Fruit fly (Drosophila melanogaster) whole organism, embryonic: ENCODE results near the gene Ank.
A peak's percentile ranks its signal among the peaks of the same experiment; 100 is the strongest.

Experiments used
- CG10267 ChIP-seq: fragments of 200-800 bp; sonication (Bioruptor generic); optimal IDR thresholded peaks from 2 replicates; lab custom pipeline; 2018; ENCODE audit warnings: missing biosample characterization, mild to moderate bottlenecking, missing genetic modification characterization, moderate library complexity
- CG10979 ChIP-seq: fragments of 200-800 bp; sonication (Bioruptor generic); optimal IDR thresholded peaks from 2 replicates; lab custom pipeline; 2018; ENCODE audit warnings: missing biosample characterization, mild to moderate bottlenecking, missing genetic modification characterization, moderate library complexity
- CG1832 ChIP-seq: fragments of 200-800 bp; sonication (Bioruptor generic); optimal IDR thresholded peaks from 2 replicates; lab custom pipeline; 2017; ENCODE audit warnings: missing biosample characterization, mild to moderate bottlenecking, missing genetic modification characterization, inconsistent platforms
- CkIIα-i1 ChIP-seq: fragments of 200-800 bp; sonication (Bioruptor generic); IDR thresholded peaks from 2 replicates; pipeline ENCODE4 v1.3.6; 2022; ENCODE audit warnings: missing biosample characterization, missing genetic modification characterization
- PHDP ChIP-seq: fragments of 200-800 bp; sonication (Bioruptor generic); optimal IDR thresholded peaks from 3 replicates; lab custom pipeline; 2018; ENCODE audit warnings: missing biosample characterization, mild to moderate bottlenecking, missing genetic modification characterization, moderate library complexity
- btn ChIP-seq: fragments of 200-800 bp; sonication (Bioruptor generic); optimal IDR thresholded peaks from 2 replicates; lab custom pipeline; 2016; ENCODE audit warnings: missing biosample characterization, missing genetic modification characterization
- dan ChIP-seq: fragments of 200-800 bp; sonication (Bioruptor generic); IDR thresholded peaks from 2 replicates; pipeline ENCODE4 v1.3.6; 2022; ENCODE audit warnings: missing biosample characterization, missing genetic modification characterization
- eve ChIP-seq, 2 experiments: fragments of >200 bp; optimal IDR thresholded peaks; 2 replicates each; lab custom pipeline; 2017; ENCODE audit warnings: missing biosample characterization in 2 of 2, missing genetic modification characterization in 2 of 2
- sug ChIP-seq: fragments of 200-800 bp; optimal IDR thresholded peaks from 2 replicates; lab custom pipeline; 2019; ENCODE audit warnings: missing biosample characterization, mild to moderate bottlenecking, missing genetic modification characterization, moderate library complexity

dm6 chr4:155977-156376 is 26.3 kb upstream of the Ank start, which contains the start of gene CG31997:
- TF ChIP-seq CG10979 (tag; lab: Kevin White, UChicago) (no peak), eve (GFP tag; optimal IDR thresholded peaks at IDR 0.05; lab: Kevin White, UChicago) (peak in 1 of 2 experiments; percentile 3), CkIIα-i1 (GFP tag; lab: Robert Waterston, UW) (no peak), btn (no peak), PHDP (tag; lab: Kevin White, UChicago) (no peak), dan (no peak), CG1832 (GFP tag; lab: Kevin White, UChicago) (no peak), CG10267 (tag; lab: Kevin White, UChicago) (no peak), sug (tag; lab: Kevin White, UChicago) (peak; percentile 14)
